Worm (Caenorhabditis elegans): ENCODE measurements around the gene K03B8.6.

K03B8.6 gene

DNA sequence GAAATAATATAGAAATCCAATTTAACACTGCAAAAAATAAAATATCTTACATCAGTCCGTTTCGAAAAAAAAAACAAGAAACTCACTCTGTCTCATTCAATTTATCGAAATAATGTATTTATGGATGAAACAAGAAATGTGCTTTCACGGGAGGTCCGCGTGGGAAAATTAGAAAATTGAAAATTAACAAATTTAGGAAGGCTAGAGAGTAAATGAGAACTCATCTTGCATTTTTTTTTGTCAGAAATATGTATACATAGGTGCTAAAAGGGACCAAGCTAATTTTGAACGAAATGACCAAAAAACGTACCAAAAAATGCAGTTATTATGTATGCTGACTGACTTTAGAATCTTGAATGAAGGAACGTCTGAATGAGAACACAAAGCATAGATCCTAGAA is 17.2 kb downstream of the K03B8.6 start, which contains the start of gene T26H10.2:
Gene T26H10.2 (minus strand): TSS at position 101 of the 400 bp plus-strand sequence.
- no peak for TF ChIP-seq lin-35 (GFP tag; optimal IDR thresholded peaks at IDR 0.05)
- TF ChIP-seq nhr-12 (tag; optimal IDR thresholded peaks at IDR 0.05): no peak

DNA sequence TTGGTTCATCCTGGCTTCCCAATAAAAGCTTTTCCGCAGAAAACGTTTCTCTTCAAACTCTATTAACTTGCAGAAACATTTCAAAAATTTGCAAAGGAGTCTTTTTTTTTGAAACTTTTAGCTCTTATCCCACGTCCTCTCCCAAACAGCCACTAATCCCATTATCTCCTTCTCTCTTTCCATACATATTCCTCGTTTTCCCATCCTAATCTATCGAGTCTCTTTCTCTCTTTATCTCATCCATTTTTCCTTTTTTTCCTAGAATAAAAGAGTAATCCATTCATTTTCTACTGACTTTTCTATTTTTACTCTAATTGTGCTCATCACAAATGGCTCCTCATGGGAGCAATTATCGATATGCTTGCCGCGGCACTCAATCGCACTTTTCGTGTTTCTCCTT is 21.3 kb downstream of the K03B8.6 start:
- TF ChIP-seq egl-13 (tag; optimal IDR thresholded peaks at IDR 0.05) (no peak), nhr-20 (tag; optimal IDR thresholded peaks at IDR 0.05) (no peak), jun-1 (tag; optimal IDR thresholded peaks at IDR 0.05) (no peak), pax-3 (tag; optimal IDR thresholded peaks at IDR 0.05) (no peak), unc-130 (tag; optimal IDR thresholded peaks at IDR 0.05) (no peak), tbx-2 (tag; optimal IDR thresholded peaks at IDR 0.05) (peak; percentile 74), ets-5 (GFP tag; IDR thresholded peaks at IDR 0.05) (no peak), dsc-1 (tag; optimal IDR thresholded peaks at IDR 0.05) (peak; percentile 81), egl-27 (tag; optimal IDR thresholded peaks at IDR 0.05) (no peak), nhr-85 (tag) (no peak), isw-1 (GFP tag; IDR thresholded peaks at IDR 0.05) (no peak), nhr-12 (tag; optimal IDR thresholded peaks at IDR 0.05) (no peak), vab-15 (tag; optimal IDR thresholded peaks at IDR 0.05) (no peak), nhr-90 (tag; optimal IDR thresholded peaks at IDR 0.05; ENCODE audit: poor library complexity) (no peak), zip-4 (GFP tag; optimal IDR thresholded peaks at IDR 0.05) (no peak), ama-1 (optimal IDR thresholded peaks at IDR 0.05) (no peak), dpl-1 (GFP tag; optimal IDR thresholded peaks at IDR 0.05) (no peak), aha-1 (tag; optimal IDR thresholded peaks at IDR 0.05) (no peak), fkh-8 (tag; optimal IDR thresholded peaks at IDR 0.05) (no peak), ceh-8 (GFP tag; optimal IDR thresholded peaks at IDR 0.05) (no peak), lin-14 (GFP tag; optimal IDR thresholded peaks at IDR 0.05) (peak; percentile 78), irx-1 (tag; optimal IDR thresholded peaks at IDR 0.05) (no peak), ztf-11 (tag; optimal IDR thresholded peaks at IDR 0.05) (no peak), ztf-4 (tag; optimal IDR thresholded peaks at IDR 0.05) (no peak), pqm-1 (tag; optimal IDR thresholded peaks at IDR 0.05) (no peak), efl-1 (optimal IDR thresholded peaks at IDR 0.05) (no peak), efl-1 (GFP tag; optimal IDR thresholded peaks at IDR 0.05 in 1 of 2) (no peak), sox-4 (tag; optimal IDR thresholded peaks at IDR 0.05) (no peak), mef-2 (tag; optimal IDR thresholded peaks at IDR 0.05) (no peak), unc-86 (tag; optimal IDR thresholded peaks at IDR 0.05) (peak; percentile 22), tlp-1 (tag; optimal IDR thresholded peaks at IDR 0.05) (no peak), hlh-17 (GFP tag; optimal IDR thresholded peaks at IDR 0.05; ENCODE audit: borderline replicate concordance) (no peak), snpc-4 (tag; optimal IDR thresholded peaks at IDR 0.05) (no peak), fos-1 (tag; optimal IDR thresholded peaks at IDR 0.05) (no peak), nhr-84 (tag; optimal IDR thresholded peaks at IDR 0.05) (no peak), pag-3 (tag; optimal IDR thresholded peaks at IDR 0.05; ENCODE audit: borderline replicate concordance, insufficient read depth) (no peak), nhr-11 (tag; optimal IDR thresholded peaks at IDR 0.05) (no peak), zag-1 (tag; optimal IDR thresholded peaks at IDR 0.05) (peak; percentile 11), unc-62 (GFP tag; optimal IDR thresholded peaks at IDR 0.05) (no peak), sptf-1 (tag; optimal IDR thresholded peaks at IDR 0.05) (no peak), ceh-90 (tag; optimal IDR thresholded peaks at IDR 0.05) (no peak), C16A3.4 (tag; optimal IDR thresholded peaks at IDR 0.05) (no peak), C04F5.9 (tag; optimal IDR thresholded peaks at IDR 0.05) (no peak), efl-3 (GFP tag; optimal IDR thresholded peaks at IDR 0.05) (no peak), skn-1 (tag; optimal IDR thresholded peaks at IDR 0.05) (no peak), lsy-2 (tag; optimal IDR thresholded peaks at IDR 0.05) (no peak), blmp-1 (tag; optimal IDR thresholded peaks at IDR 0.05) (no peak), nhr-19 (GFP tag; conservative IDR thresholded peaks at IDR 0.05) (no peak), snu-23 (GFP tag; optimal IDR thresholded peaks at IDR 0.05) (no peak), F16B12.6 (tag; optimal IDR thresholded peaks at IDR 0.05) (no peak), unc-98 (GFP tag; IDR thresholded peaks at IDR 0.05) (no peak), hpl-2 (GFP tag; optimal IDR thresholded peaks at IDR 0.05) (no peak)

Data from whole organism, L1 larva.